Worm (Caenorhabditis elegans) whole organism, early embryonic: Measurements from ENCODE around the gene C36E8.4.

Experiments used
- B0310.2 ChIP-seq: sonication (generic microtip); optimal IDR thresholded peaks from 2 replicates; lab custom pipeline; 2016; ENCODE audit warnings: mild to moderate bottlenecking, missing genetic modification characterization, missing compliant biosample characterization
- F13C5.2 ChIP-seq: sonication (generic microtip); optimal IDR thresholded peaks from 2 replicates; lab custom pipeline; 2017; ENCODE audit warnings: mild to moderate bottlenecking, missing genetic modification characterization, inconsistent platforms, missing compliant biosample characterization
- aly-1 ChIP-seq: sonication (generic microtip); optimal IDR thresholded peaks from 2 replicates; lab custom pipeline; 2016; ENCODE audit warnings: missing genetic modification characterization, missing compliant biosample characterization
- ama-1 ChIP-seq: fragments of 150-350 bp; optimal IDR thresholded peaks from 2 replicates; lab custom pipeline; 2014
- ceh-13 ChIP-seq: fragments of 200-800 bp; sonication (Bioruptor generic); optimal IDR thresholded peaks from 2 replicates; lab custom pipeline; 2018; ENCODE audit warnings: mild to moderate bottlenecking, missing genetic modification characterization, missing compliant biosample characterization
- ceh-36 ChIP-seq: sonication (generic microtip); optimal IDR thresholded peaks from 2 replicates; lab custom pipeline; 2016; ENCODE audit warnings: missing genetic modification characterization, inconsistent platforms, missing compliant biosample characterization
- ets-7 ChIP-seq: sonication (generic microtip); optimal IDR thresholded peaks from 2 replicates; lab custom pipeline; 2016; ENCODE audit warnings: missing genotype, missing genetic modification characterization, missing compliant biosample characterization
- flt-1 ChIP-seq: fragments of 200-800 bp; sonication (Bioruptor generic); IDR thresholded peaks from 2 replicates; pipeline ENCODE4 v1.3.6; 2022; ENCODE audit warnings: missing genetic modification characterization, missing compliant biosample characterization
- hmbx-1 ChIP-seq: sonication (generic microtip); optimal IDR thresholded peaks from 2 replicates; lab custom pipeline; 2016; ENCODE audit warnings: mild to moderate bottlenecking, missing genetic modification characterization, missing compliant biosample characterization
- hmg-4 ChIP-seq: fragments of 200-800 bp; sonication (Bioruptor generic); optimal IDR thresholded peaks from 2 replicates; lab custom pipeline; 2018; ENCODE audit warnings: mild to moderate bottlenecking, missing genetic modification characterization, missing compliant biosample characterization
- hnd-1 ChIP-seq: sonication (generic microtip); optimal IDR thresholded peaks from 2 replicates; lab custom pipeline; 2016; ENCODE audit warnings: missing genetic modification characterization, missing compliant biosample characterization
- pes-1 ChIP-seq: fragments of 200-800 bp; sonication (Bioruptor generic); IDR thresholded peaks from 2 replicates; pipeline ENCODE4 v1.3.6; 2022; ENCODE audit warnings: missing genetic modification reagents, missing genetic modification characterization, missing compliant biosample characterization
- scrt-1 ChIP-seq: fragments of 200-800 bp; sonication (Bioruptor generic); IDR thresholded peaks from 2 replicates; pipeline ENCODE4 v1.3.6; 2022; ENCODE audit warnings: missing genetic modification characterization, missing compliant biosample characterization
- sea-1 ChIP-seq: fragments of 200-800 bp; sonication (Bioruptor generic); conservative IDR thresholded peaks from 2 replicates; pipeline ENCODE4 v1.3.6; 2022; ENCODE audit warnings: missing genetic modification characterization, missing compliant biosample characterization
- tbx-11 ChIP-seq: fragments of 200-800 bp; sonication (Bioruptor generic); IDR thresholded peaks from 2 replicates; pipeline ENCODE4 v1.3.6; 2022; ENCODE audit warnings: missing genetic modification characterization, missing compliant biosample characterization
- tbx-37 ChIP-seq: fragments of 200-800 bp; sonication (Bioruptor generic); conservative IDR thresholded peaks from 2 replicates; pipeline ENCODE4 v1.3.6; 2022; ENCODE audit warnings: missing genetic modification reagents, missing genetic modification characterization, missing compliant biosample characterization
- tra-4 ChIP-seq: sonication (generic microtip); optimal IDR thresholded peaks from 2 replicates; lab custom pipeline; 2017; ENCODE audit warnings: missing genetic modification characterization, missing compliant biosample characterization

The C36E8.4 gene

DNA sequence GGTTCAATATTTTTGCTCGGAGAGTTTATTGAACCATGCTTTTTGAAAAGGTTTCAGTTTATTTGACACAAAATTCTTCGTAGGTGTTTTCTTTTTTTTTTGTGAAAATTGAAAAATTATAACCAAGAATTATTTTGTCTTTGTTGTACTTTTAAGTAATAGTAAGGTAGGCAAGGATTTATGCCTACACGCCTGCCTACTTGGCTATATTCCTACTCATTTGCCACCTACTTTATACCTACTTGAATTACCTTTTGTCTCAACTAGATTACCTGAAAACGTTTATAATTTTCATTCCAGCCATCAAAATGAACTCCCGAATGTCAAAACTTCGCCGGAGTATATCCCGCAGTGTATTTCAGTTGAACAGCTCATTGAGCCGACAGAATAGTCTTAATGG is at the start of gene C36E8.4:
Gene C36E8.4, plus strand, starts transcription at position 301 of the 400 bp plus-strand sequence.
- TF ChIP-seq flt-1 (GFP tag; lab: Robert Waterston, UW) = no peak
- TF ChIP-seq ceh-13 (GFP tag; lab: Kevin White, UChicago) = no peak
- no peak for TF ChIP-seq tbx-37
- TF ChIP-seq F13C5.2 (tag; lab: Kevin White, UChicago) = no peak
- TF ChIP-seq tra-4 = no peak
- TF ChIP-seq pes-1 (GFP tag; lab: Robert Waterston, UW) = no peak
- no peak for TF ChIP-seq hmbx-1 (tag; lab: Kevin White, UChicago)
- no peak for TF ChIP-seq B0310.2 (tag; lab: Kevin White, UChicago)
- TF ChIP-seq aly-1 (tag; lab: Kevin White, UChicago) = no peak
- no peak for TF ChIP-seq sea-1 (GFP tag; lab: Robert Waterston, UW)
- no peak for TF ChIP-seq ceh-36
- TF ChIP-seq ets-7 (tag; lab: Kevin White, UChicago) = no peak
- no peak for TF ChIP-seq scrt-1 (GFP tag; lab: Robert Waterston, UW)
- no peak for TF ChIP-seq ama-1 (lab: Kevin White, UChicago)

DNA sequence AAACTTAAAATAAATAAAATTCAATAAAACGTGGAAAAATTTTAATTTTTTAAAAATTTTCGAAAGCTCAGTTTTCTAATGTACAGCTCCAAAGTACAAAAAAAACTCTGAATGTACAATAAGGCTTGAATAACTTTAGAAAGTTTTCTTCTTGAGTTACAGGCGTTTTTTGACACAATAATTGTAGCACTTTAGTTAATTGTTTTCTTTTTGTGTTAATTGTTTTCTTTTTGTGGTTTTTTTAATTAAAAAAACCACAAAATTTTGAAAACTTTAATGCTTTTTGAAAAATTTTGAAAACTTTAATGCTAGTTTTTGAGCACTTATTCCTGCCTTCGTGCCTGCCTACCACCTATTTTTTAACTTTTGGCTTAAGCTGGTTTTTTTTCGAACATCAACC is 47.9 kb upstream of the C36E8.4 start, which contains the start of gene R10E9.2:
Gene R10E9.2, minus strand, starts transcription at position 101 of the 400 bp plus-strand sequence.
- TF ChIP-seq ets-7 (tag; lab: Kevin White, UChicago) = no peak
- TF ChIP-seq flt-1 (GFP tag; lab: Robert Waterston, UW) = no peak
- no peak for TF ChIP-seq sea-1 (GFP tag; lab: Robert Waterston, UW)
- no peak for TF ChIP-seq pes-1 (GFP tag; lab: Robert Waterston, UW)
- no peak for TF ChIP-seq hnd-1
- no peak for TF ChIP-seq scrt-1 (GFP tag; lab: Robert Waterston, UW)
- no peak for TF ChIP-seq F13C5.2 (tag; lab: Kevin White, UChicago)
- TF ChIP-seq ceh-36 = no peak

ce11 chrIII:3966143-3966542 is 46.0 kb upstream of the C36E8.4 start:
- TF ChIP-seq scrt-1 (GFP tag; lab: Robert Waterston, UW) (no peak), flt-1 (GFP tag; lab: Robert Waterston, UW) (no peak)

ce11 chrIII:3969133-3969532 is 43.0 kb upstream of the C36E8.4 start:
- TF ChIP-seq ceh-13 (GFP tag; lab: Kevin White, UChicago) (no peak), tbx-11 (GFP tag; lab: Robert Waterston, UW) (no peak), hmbx-1 (tag; lab: Kevin White, UChicago) (no peak), B0310.2 (tag; lab: Kevin White, UChicago) (no peak), tbx-37 (no peak), aly-1 (tag; lab: Kevin White, UChicago) (no peak), tra-4 (no peak), scrt-1 (GFP tag; lab: Robert Waterston, UW) (no peak), hmg-4 (GFP tag; lab: Kevin White, UChicago) (no peak), F13C5.2 (tag; lab: Kevin White, UChicago) (no peak), hnd-1 (no peak), ama-1 (lab: Kevin White, UChicago) (no peak), flt-1 (GFP tag; lab: Robert Waterston, UW) (no peak), ceh-36 (no peak), pes-1 (GFP tag; lab: Robert Waterston, UW) (no peak), ets-7 (tag; lab: Kevin White, UChicago) (no peak), sea-1 (GFP tag; lab: Robert Waterston, UW) (no peak)

DNA sequence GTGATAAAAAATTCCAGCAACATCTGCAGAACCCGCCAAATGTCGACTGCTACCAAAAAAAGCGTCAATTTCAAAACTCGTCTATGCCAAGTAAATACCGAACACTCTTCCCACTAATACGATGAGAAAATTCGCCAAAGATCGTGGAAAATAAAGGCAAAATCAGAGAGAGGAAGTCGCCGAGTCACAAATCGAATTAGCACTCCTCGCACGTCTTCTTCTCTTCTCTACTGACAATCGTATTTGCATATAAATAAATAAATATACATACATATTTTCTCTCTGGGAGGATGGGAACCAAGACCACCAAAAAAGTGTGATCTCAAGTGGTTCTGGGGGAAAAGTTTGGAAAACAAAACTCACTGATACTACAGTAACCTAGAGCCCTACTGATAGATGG is 41.7 kb upstream of the C36E8.4 start:
- TF ChIP-seq hmbx-1 (tag; lab: Kevin White, UChicago) = no peak

DNA sequence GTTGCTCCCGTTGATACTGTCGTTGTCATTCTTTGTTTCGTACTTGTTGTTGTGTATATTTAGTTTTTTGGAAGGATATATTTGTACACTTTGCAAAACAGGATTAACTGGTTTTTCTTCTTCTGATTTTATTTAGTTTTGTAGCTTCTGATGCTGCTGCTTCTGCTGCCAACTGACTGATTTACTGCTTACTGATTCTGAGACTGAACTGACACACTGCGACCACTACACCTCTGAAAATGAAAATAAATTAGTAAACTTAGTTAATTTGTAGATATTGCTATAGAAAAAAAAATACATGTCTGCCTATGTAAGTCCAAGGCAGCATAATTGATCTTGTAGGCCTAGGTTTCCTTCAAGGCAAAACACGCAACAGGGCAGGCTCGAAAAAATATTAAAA is 39.4 kb upstream of the C36E8.4 start, which contains the start of gene R10E9.4:
Gene R10E9.4, minus strand, starts transcription at position 101 of the 400 bp plus-strand sequence.
- TF ChIP-seq hmbx-1 (tag; lab: Kevin White, UChicago) (no peak), hnd-1 (no peak), tbx-11 (GFP tag; lab: Robert Waterston, UW) (no peak), aly-1 (tag; lab: Kevin White, UChicago) (no peak), pes-1 (GFP tag; lab: Robert Waterston, UW) (no peak), F13C5.2 (tag; lab: Kevin White, UChicago) (no peak), hmg-4 (GFP tag; lab: Kevin White, UChicago) (no peak), ceh-13 (GFP tag; lab: Kevin White, UChicago) (no peak), flt-1 (GFP tag; lab: Robert Waterston, UW) (no peak), ceh-36 (no peak)

ce11 chrIII:3974503-3974902 is 37.6 kb upstream of the C36E8.4 start:
- TF ChIP-seq flt-1 (GFP tag; lab: Robert Waterston, UW) (no peak), aly-1 (tag; lab: Kevin White, UChicago) (no peak), scrt-1 (GFP tag; lab: Robert Waterston, UW) (no peak), hmbx-1 (tag; lab: Kevin White, UChicago) (no peak), F13C5.2 (tag; lab: Kevin White, UChicago) (no peak), pes-1 (GFP tag; lab: Robert Waterston, UW) (no peak), ets-7 (tag; lab: Kevin White, UChicago) (no peak), hnd-1 (no peak), tbx-11 (GFP tag; lab: Robert Waterston, UW) (no peak)

ce11 chrIII:3975008-3975407 is 37.1 kb upstream of the C36E8.4 start:
- TF ChIP-seq flt-1 (GFP tag; lab: Robert Waterston, UW) (no peak), tbx-11 (GFP tag; lab: Robert Waterston, UW) (no peak), ama-1 (lab: Kevin White, UChicago) (no peak), hmg-4 (GFP tag; lab: Kevin White, UChicago) (no peak), ceh-13 (GFP tag; lab: Kevin White, UChicago) (no peak), ceh-36 (no peak), tra-4 (no peak), pes-1 (GFP tag; lab: Robert Waterston, UW) (no peak), aly-1 (tag; lab: Kevin White, UChicago) (no peak), B0310.2 (tag; lab: Kevin White, UChicago) (no peak)
